Worm (Caenorhabditis elegans) whole organism, L4 larva: ENCODE data around the gene K11C4.2.

Experiments
- F10B5.3 ChIP-seq: sonication (generic microtip); optimal IDR thresholded peaks from 2 replicates; lab custom pipeline; 2016; ENCODE audit warnings: mild to moderate bottlenecking, missing genetic modification characterization, missing compliant biosample characterization
- F37D6.2 ChIP-seq: sonication (generic microtip); optimal IDR thresholded peaks from 2 replicates; lab custom pipeline; 2016; ENCODE audit warnings: mild to moderate bottlenecking, missing genetic modification characterization, missing compliant biosample characterization
- F44E2.7 ChIP-seq: fragments of 200-800 bp; sonication (Bioruptor generic); IDR thresholded peaks from 2 replicates; pipeline ENCODE4 v2.1.2; 2022; ENCODE audit warnings: missing genetic modification characterization, missing compliant biosample characterization
- aha-1 ChIP-seq: fragments of 150-350 bp; peaks from one replicate; lab custom pipeline; 2014; ENCODE audit warnings: missing biosample characterization, missing genetic modification characterization
- aly-2 ChIP-seq: sonication (generic microtip); optimal IDR thresholded peaks from 2 replicates; lab custom pipeline; 2018; ENCODE audit warnings: missing biosample characterization, missing genetic modification characterization
- arid-1 ChIP-seq: fragments of 200-800 bp; sonication (Bioruptor generic); conservative IDR thresholded peaks from 2 replicates; pipeline ENCODE4 v1.3.6; 2022; ENCODE audit warnings: missing genetic modification reagents, missing genetic modification characterization, missing compliant biosample characterization
- ceh-44 ChIP-seq: fragments of 200-800 bp; sonication (Bioruptor generic); IDR thresholded peaks from 2 replicates; pipeline ENCODE4 v1.3.6; 2022; ENCODE audit warnings: missing genetic modification reagents, missing genetic modification characterization, missing compliant biosample characterization
- ctbp-1 ChIP-seq: fragments of 200-800 bp; sonication (Bioruptor generic); IDR thresholded peaks from 2 replicates; pipeline ENCODE4 v1.3.6; 2022; ENCODE audit warnings: missing genetic modification reagents, missing genetic modification characterization, missing compliant biosample characterization
- dmd-6 ChIP-seq: fragments of 200-800 bp; sonication (Bioruptor generic); IDR thresholded peaks from 2 replicates; pipeline ENCODE4 v1.3.6; 2022; ENCODE audit warnings: missing genetic modification reagents, missing genetic modification characterization, missing compliant biosample characterization
- dve-1 ChIP-seq: sonication (generic microtip); optimal IDR thresholded peaks from 2 replicates; lab custom pipeline; 2017; ENCODE audit warnings: antibody characterized with exemption, mild to moderate bottlenecking, missing genetic modification characterization, missing compliant biosample characterization; ENCODE audit not compliant: insufficient read depth
- egl-27 ChIP-seq: sonication (generic microtip); optimal IDR thresholded peaks from 3 replicates; lab custom pipeline; 2017; ENCODE audit warnings: missing biosample characterization, missing genetic modification reagents, missing genetic modification characterization
- egl-43 ChIP-seq: fragments of 200-800 bp; sonication (Bioruptor generic); IDR thresholded peaks from 2 replicates; pipeline ENCODE4 v1.3.6; 2022; ENCODE audit warnings: missing genetic modification reagents, missing genetic modification characterization, missing compliant biosample characterization
- fos-1 ChIP-seq: fragments of 150-350 bp; optimal IDR thresholded peaks from 2 replicates; lab custom pipeline; 2014; ENCODE audit warnings: missing biosample characterization, missing genetic modification characterization
- hif-1 ChIP-seq, 2 experiments: sonication (generic microtip); optimal IDR thresholded peaks; 2 replicates each; lab custom pipeline; 2016 to 2017; ENCODE audit warnings: missing compliant biosample characterization in 2 of 2, missing genetic modification characterization in 2 of 2, missing genetic modification reagents in 2 of 2, missing genotype in 2 of 2, mild to moderate bottlenecking in 1 of 2
- hlh-11 ChIP-seq: fragments of 200-800 bp; sonication (Bioruptor generic); optimal IDR thresholded peaks from 2 replicates; lab custom pipeline; 2018; ENCODE audit warnings: mild to moderate bottlenecking, missing genetic modification characterization, missing compliant biosample characterization
- hlh-30 ChIP-seq: sonication (generic microtip); optimal IDR thresholded peaks from 2 replicates; lab custom pipeline; 2017; ENCODE audit warnings: antibody characterized with exemption, mild to moderate bottlenecking, missing genetic modification characterization, missing compliant biosample characterization; ENCODE audit not compliant: insufficient read depth
- hmg-1.1 ChIP-seq: fragments of 200-800 bp; sonication (Bioruptor generic); IDR thresholded peaks from 2 replicates; pipeline ENCODE4 v1.3.6; 2022; ENCODE audit warnings: missing genetic modification reagents, missing genetic modification characterization, missing compliant biosample characterization
- jun-1 ChIP-seq: fragments of 150-350 bp; optimal IDR thresholded peaks from 2 replicates; lab custom pipeline; 2014; ENCODE audit warnings: missing biosample characterization, missing genetic modification reagents, missing genetic modification characterization
- lim-7 ChIP-seq: fragments of 200-800 bp; sonication (Bioruptor generic); IDR thresholded peaks from 2 replicates; pipeline ENCODE4 v1.3.6; 2022; ENCODE audit warnings: missing genetic modification characterization, missing compliant biosample characterization
- lin-15B ChIP-seq: fragments of 150-350 bp; sonication (generic microtip); optimal IDR thresholded peaks from 3 replicates; lab custom pipeline; 2014; ENCODE audit warnings: missing biosample characterization, missing genetic modification characterization
- lin-29 ChIP-seq: fragments of 200-800 bp; sonication (Bioruptor generic); IDR thresholded peaks from 2 replicates; pipeline ENCODE4 v1.3.6; 2022; ENCODE audit warnings: missing genetic modification reagents, missing genetic modification characterization, missing compliant biosample characterization
- lin-38 ChIP-seq: fragments of 200-800 bp; sonication (Bioruptor generic); IDR thresholded peaks from 2 replicates; pipeline ENCODE4 v1.3.6; 2022; ENCODE audit warnings: missing genetic modification reagents, missing genetic modification characterization, missing compliant biosample characterization
- lir-3 ChIP-seq: sonication (generic microtip); optimal IDR thresholded peaks from 2 replicates; lab custom pipeline; 2016; ENCODE audit warnings: mild to moderate bottlenecking, missing genetic modification characterization, missing compliant biosample characterization
- lsy-2 ChIP-seq, 2 experiments: fragments of 150-350 bp in 1 of 2; sonication (generic microtip) in 1 of 2; optimal IDR thresholded peaks; 2 replicates each; lab custom pipeline; 2014 to 2017; ENCODE audit warnings: missing biosample characterization in 2 of 2, missing genetic modification characterization in 2 of 2
- mdt-29 ChIP-seq: fragments of 200-800 bp; sonication (Bioruptor generic); IDR thresholded peaks from 2 replicates; pipeline ENCODE4 v1.3.6; 2022; ENCODE audit warnings: missing genetic modification reagents, missing genetic modification characterization, missing compliant biosample characterization
- mep-1 ChIP-seq: fragments of 150-350 bp; sonication (generic microtip); optimal IDR thresholded peaks from 3 replicates; lab custom pipeline; 2014; ENCODE audit warnings: missing biosample characterization, missing genetic modification characterization
- mes-2 ChIP-seq: sonication (generic microtip); optimal IDR thresholded peaks from 2 replicates; lab custom pipeline; 2016; ENCODE audit warnings: missing genotype, mild to moderate bottlenecking, missing genetic modification characterization, missing compliant biosample characterization; ENCODE audit not compliant: poor library complexity, severe bottlenecking
- nhr-11 ChIP-seq: fragments of 150-350 bp; optimal IDR thresholded peaks from 2 replicates; lab custom pipeline; 2014; ENCODE audit warnings: missing biosample characterization, missing genetic modification characterization
- nhr-111 ChIP-seq: fragments of 200-800 bp; sonication (Bioruptor generic); optimal IDR thresholded peaks from 2 replicates; lab custom pipeline; 2018; ENCODE audit warnings: mild to moderate bottlenecking, missing genetic modification characterization, missing compliant biosample characterization
- nhr-25 ChIP-seq: sonication (generic microtip); optimal IDR thresholded peaks from 2 replicates; lab custom pipeline; 2017; ENCODE audit warnings: missing genetic modification characterization, mild to moderate bottlenecking, missing compliant biosample characterization, antibody characterized with exemption, moderate library complexity, borderline replicate concordance; ENCODE audit not compliant: insufficient read depth
- nhr-41 ChIP-seq: fragments of 200-800 bp; sonication (Bioruptor generic); IDR thresholded peaks from 2 replicates; pipeline ENCODE4 v1.3.6; 2022; ENCODE audit warnings: missing genetic modification reagents, missing genetic modification characterization, missing compliant biosample characterization
- nhr-48 ChIP-seq: sonication (generic microtip); optimal IDR thresholded peaks from 2 replicates; lab custom pipeline; 2016; ENCODE audit warnings: mild to moderate bottlenecking, missing genetic modification characterization, missing compliant biosample characterization
- nhr-6 ChIP-seq: fragments of 150-350 bp; optimal IDR thresholded peaks from 2 replicates; lab custom pipeline; 2014; ENCODE audit warnings: missing biosample characterization, missing genetic modification characterization
- nhr-76 ChIP-seq: fragments of 150-350 bp; optimal IDR thresholded peaks from 2 replicates; lab custom pipeline; 2014; ENCODE audit warnings: missing biosample characterization, missing genetic modification characterization
- rbr-2 ChIP-seq: sonication (generic microtip); optimal IDR thresholded peaks from 2 replicates; lab custom pipeline; 2016; ENCODE audit warnings: missing genotype, missing genetic modification characterization, missing compliant biosample characterization
- saeg-2 ChIP-seq: fragments of 200-800 bp; sonication (Bioruptor generic); IDR thresholded peaks from 2 replicates; pipeline ENCODE4 v1.3.6; 2022; ENCODE audit warnings: missing genetic modification reagents, missing genetic modification characterization, missing compliant biosample characterization
- set-16 ChIP-seq: fragments of 200-800 bp; sonication (Bioruptor generic); IDR thresholded peaks from 2 replicates; pipeline ENCODE4 v1.3.6; 2022; ENCODE audit warnings: missing genetic modification reagents, missing genetic modification characterization, missing compliant biosample characterization
- spr-3 ChIP-seq: fragments of 200-800 bp; sonication (Bioruptor generic); optimal IDR thresholded peaks from 2 replicates; lab custom pipeline; 2018; ENCODE audit warnings: mild to moderate bottlenecking, missing genetic modification characterization, missing compliant biosample characterization
- unc-62 ChIP-seq, 3 experiments: fragments of 150-350 bp in 1 of 3; sonication (generic microtip); optimal IDR thresholded peaks in 2 of 3; peaks in 1 of 3; 1 replicate in 1 of 3; 2 replicates in 2 of 3; lab custom pipeline; 2014 to 2017; ENCODE audit warnings: missing biosample characterization in 3 of 3, missing genetic modification characterization in 3 of 3, missing genetic modification reagents in 3 of 3, missing genotype in 1 of 3
- vab-7 ChIP-seq: fragments of 200-800 bp; sonication (Bioruptor generic); IDR thresholded peaks from 2 replicates; pipeline ENCODE4 v1.3.6; 2022; ENCODE audit warnings: missing genetic modification reagents, missing genetic modification characterization, missing compliant biosample characterization
- zfp-2 ChIP-seq: sonication (generic microtip); optimal IDR thresholded peaks from 2 replicates; lab custom pipeline; 2016; ENCODE audit warnings: mild to moderate bottlenecking, missing genetic modification characterization, missing compliant biosample characterization

Gene K11C4.2

ce11 chrV:6879490-6879889 lies 15.4 kb upstream of the K11C4.2 start (continued):
- no peak for TF ChIP-seq ceh-44 (GFP tag; lab: Robert Waterston, UW)

ce11 chrV:6880623-6881022 lies 14.3 kb upstream of the K11C4.2 start:
- peak; percentile 9 for TF ChIP-seq nhr-11 (tag; lab: Kevin White, UChicago)
- no peak for TF ChIP-seq nhr-111 (GFP tag; lab: Kevin White, UChicago)
- TF ChIP-seq vab-7 = 0 out of 2 replicates have a peak, but pooled peaks have one; percentile 20
- TF ChIP-seq unc-62 (GFP tag; optimal IDR thresholded peaks at IDR 0.05 in 1 of 2; lab: Kevin White, UChicago) = peak in 1 of 2 experiments; percentile 33
- TF ChIP-seq unc-62 (tag; optimal IDR thresholded peaks at IDR 0.05; lab: Kevin White, UChicago) = no peak
- no peak for TF ChIP-seq F44E2.7 (GFP tag; lab: Robert Waterston, UW)
- TF ChIP-seq spr-3 = no peak
- no peak for TF ChIP-seq mdt-29
- peak; percentile 45; the same call in 1 of the 2 replicates for TF ChIP-seq ctbp-1 (GFP tag; lab: Robert Waterston, UW)
- no peak for TF ChIP-seq lin-29 (GFP tag; lab: Robert Waterston, UW)
- no peak for TF ChIP-seq nhr-25 (tag; lab: Kevin White, UChicago)
- TF ChIP-seq set-16 = peak; percentile 61
- no peak for TF ChIP-seq lin-15B (tag; lab: Kevin White, UChicago)
- TF ChIP-seq hlh-30 (tag; lab: Kevin White, UChicago) = peak; percentile 1
- TF ChIP-seq aly-2 (tag; lab: Kevin White, UChicago) = no peak
- TF ChIP-seq zfp-2 (tag; lab: Kevin White, UChicago) = no peak
- peak; percentile 44; the same call in 1 of the 2 replicates for TF ChIP-seq egl-43 (GFP tag; lab: Robert Waterston, UW)
- 0 out of 2 replicates have a peak, but pooled peaks have one; percentile 49 for TF ChIP-seq arid-1 (GFP tag; lab: Robert Waterston, UW)
- TF ChIP-seq jun-1 = no peak
- TF ChIP-seq F37D6.2 (tag; lab: Kevin White, UChicago) = peak; percentile 37
- no peak for TF ChIP-seq lir-3 (tag; lab: Kevin White, UChicago)
- TF ChIP-seq nhr-76 (tag; lab: Kevin White, UChicago) = no peak
- no peak for TF ChIP-seq nhr-41 (GFP tag; lab: Robert Waterston, UW)
- peak in 1 of 2 experiments; percentile 24 for TF ChIP-seq lsy-2 (tag; optimal IDR thresholded peaks at IDR 0.05; lab: Kevin White, UChicago)
- peak; percentile 69 for TF ChIP-seq hmg-1.1 (GFP tag; lab: Robert Waterston, UW)
- no peak for TF ChIP-seq lim-7
- peak; percentile 43 for TF ChIP-seq hlh-11 (tag; lab: Kevin White, UChicago)
- TF ChIP-seq nhr-48 (tag; lab: Kevin White, UChicago) = no peak
- no peak for TF ChIP-seq fos-1
- peak; percentile 97 for TF ChIP-seq aha-1 (tag; lab: Kevin White, UChicago)
- TF ChIP-seq egl-27 = no peak
- peak; percentile 3 for TF ChIP-seq mep-1
- TF ChIP-seq hif-1 (tag; optimal IDR thresholded peaks at IDR 0.05; lab: Kevin White, UChicago) = peak in 1 of 2 experiments; percentile 11
- peak; percentile 12 for TF ChIP-seq rbr-2 (tag; lab: Kevin White, UChicago)
- no peak for TF ChIP-seq dmd-6 (GFP tag; lab: Robert Waterston, UW)
- TF ChIP-seq F10B5.3 (tag; lab: Kevin White, UChicago) = no peak
- peak; percentile 0 for TF ChIP-seq mes-2 (tag; lab: Kevin White, UChicago)
- no peak for TF ChIP-seq dve-1 (tag; lab: Kevin White, UChicago)
- no peak for TF ChIP-seq lin-38 (GFP tag; lab: Robert Waterston, UW)
- no peak for TF ChIP-seq nhr-6 (tag; lab: Kevin White, UChicago)
- 0 out of 2 replicates have a peak, but pooled peaks have one; percentile 16 for TF ChIP-seq saeg-2 (GFP tag; lab: Robert Waterston, UW)
